Worm (Caenorhabditis elegans) whole organism, young adult: ENCODE measurements around the gene best-2.

ENCODE experiments used
- B0261.1 ChIP-seq: sonication (generic microtip); optimal IDR thresholded peaks from 2 replicates; lab custom pipeline; 2016; ENCODE audit warnings: mild to moderate bottlenecking, missing genetic modification characterization, moderate library complexity, missing compliant biosample characterization
- C17E4.6 ChIP-seq: fragments of 200-800 bp; sonication (Bioruptor generic); IDR thresholded peaks from 2 replicates; pipeline ENCODE4 v1.3.6; 2022; ENCODE audit warnings: missing genetic modification reagents, missing genetic modification characterization, missing compliant biosample characterization
- F23B12.7 ChIP-seq: sonication (generic microtip); optimal IDR thresholded peaks from 2 replicates; lab custom pipeline; 2017; ENCODE audit warnings: missing genetic modification characterization, mild to moderate bottlenecking, missing compliant biosample characterization, antibody characterized with exemption, moderate library complexity; ENCODE audit not compliant: insufficient read depth
- Y79H2A.3 ChIP-seq: fragments of 200-800 bp; sonication (Bioruptor generic); conservative IDR thresholded peaks from 2 replicates; pipeline ENCODE4 v1.3.6; 2022; ENCODE audit warnings: missing genetic modification reagents, missing genetic modification characterization, missing compliant biosample characterization
- ama-1 ChIP-seq, 3 experiments: fragments of 150-350 bp in 1 of 3; sonication (generic microtip) in 2 of 3; optimal IDR thresholded peaks; 2 replicates each; lab custom pipeline; 2014 to 2018; ENCODE audit warnings: missing biosample characterization in 2 of 3, missing genetic modification characterization in 2 of 3, missing genetic modification reagents in 2 of 3
- ceh-79 ChIP-seq: sonication (generic microtip); optimal IDR thresholded peaks from 2 replicates; lab custom pipeline; 2017; ENCODE audit warnings: mild to moderate bottlenecking, missing genetic modification characterization, missing compliant biosample characterization
- dox-1 ChIP-seq: fragments of 200-800 bp; sonication (Bioruptor generic); IDR thresholded peaks from 2 replicates; pipeline ENCODE4 v1.3.6; 2022; ENCODE audit warnings: missing genetic modification reagents, missing genetic modification characterization, missing compliant biosample characterization
- ets-4 ChIP-seq: fragments of 200-800 bp; sonication (Bioruptor generic); optimal IDR thresholded peaks from 2 replicates; lab custom pipeline; 2018; ENCODE audit warnings: mild to moderate bottlenecking, missing genetic modification characterization, missing compliant biosample characterization
- madf-10 ChIP-seq: sonication (generic microtip); optimal IDR thresholded peaks from 2 replicates; lab custom pipeline; 2016; ENCODE audit warnings: mild to moderate bottlenecking, missing genetic modification characterization, missing compliant biosample characterization
- nfya-2 ChIP-seq: fragments of 200-800 bp; sonication (Bioruptor generic); IDR thresholded peaks from 2 replicates; pipeline ENCODE4 v1.3.6; 2022; ENCODE audit warnings: missing genetic modification reagents, missing genetic modification characterization, missing compliant biosample characterization
- nhr-90 ChIP-seq: sonication (generic microtip); optimal IDR thresholded peaks from 2 replicates; lab custom pipeline; 2016; ENCODE audit warnings: missing genotype, mild to moderate bottlenecking, missing genetic modification characterization, missing compliant biosample characterization
- snpc-4 ChIP-seq, 5 experiments: fragments of 150-350 bp in 1 of 5; sonication (generic microtip) in 4 of 5; optimal IDR thresholded peaks; 2 replicates each; lab custom pipeline; 2014 to 2018; ENCODE audit warnings: missing genetic modification characterization in 5 of 5, missing biosample characterization in 3 of 5, antibody characterized with exemption in 2 of 5, mild to moderate bottlenecking in 2 of 5, missing compliant biosample characterization in 2 of 5, missing genotype in 2 of 5, moderate library complexity in 2 of 5, missing genetic modification reagents in 1 of 5

- TF ChIP-seq ets-4 (GFP tag; lab: Kevin White, UChicago) (no peak), madf-10 (no peak), Y79H2A.3 (no peak), snpc-4 (GFP tag; optimal IDR thresholded peaks at IDR 0.05; lab: Kevin White, UChicago) (no peak), snpc-4 (tag; optimal IDR thresholded peaks at IDR 0.05; lab: Kevin White, UChicago) (no peak), dox-1 (GFP tag; lab: Robert Waterston, UW) (no peak), ama-1 (optimal IDR thresholded peaks at IDR 0.05; lab: Kevin White, UChicago) (no peak), ama-1 (GFP tag; optimal IDR thresholded peaks at IDR 0.05; lab: Kevin White, UChicago) (no peak), ceh-79 (no peak), C17E4.6 (no peak), F23B12.7 (tag; lab: Kevin White, UChicago) (no peak), nfya-2 (GFP tag; lab: Robert Waterston, UW) (no peak), B0261.1 (tag; lab: Kevin White, UChicago) (no peak), nhr-90 (no peak)
These were observed 3.1 kb downstream of the best-2 start, which contains the start of gene best-1 for ce11 chrIV:13109751-13110150.
